Worm (Caenorhabditis elegans): ENCODE data around the gene abu-12.

abu-12 gene

ce11 chrX:496795-497194 is 39.4 kb upstream of the abu-12 start:
- TF ChIP-seq K02D7.2 (tag; optimal IDR thresholded peaks at IDR 0.05) = no peak
- no peak for TF ChIP-seq lim-6 (tag; optimal IDR thresholded peaks at IDR 0.05)
- no peak for TF ChIP-seq eyg-1 (tag; optimal IDR thresholded peaks at IDR 0.05)
- TF ChIP-seq ceh-34 (tag; optimal IDR thresholded peaks at IDR 0.05) = no peak
- no peak for TF ChIP-seq hlh-13 (GFP tag; optimal IDR thresholded peaks at IDR 0.05)
- no peak for TF ChIP-seq lin-11 (tag; optimal IDR thresholded peaks at IDR 0.05)
- no peak for TF ChIP-seq unc-86 (tag; optimal IDR thresholded peaks at IDR 0.05)
- TF ChIP-seq pros-1 (tag; optimal IDR thresholded peaks at IDR 0.05) = no peak
- TF ChIP-seq dmd-4 (tag; optimal IDR thresholded peaks at IDR 0.05; ENCODE audit: borderline replicate concordance) = no peak
- no peak for TF ChIP-seq pha-2 (tag; optimal IDR thresholded peaks at IDR 0.05)
- TF ChIP-seq ref-2 (tag; optimal IDR thresholded peaks at IDR 0.05) = no peak
- no peak for TF ChIP-seq ceh-2 (tag; optimal IDR thresholded peaks at IDR 0.05)
- TF ChIP-seq ztf-16 (tag; optimal IDR thresholded peaks at IDR 0.05) = no peak
- TF ChIP-seq odd-2 (tag; optimal IDR thresholded peaks at IDR 0.05) = no peak
- no peak for TF ChIP-seq nfya-1 (tag; optimal IDR thresholded peaks at IDR 0.05)
- no peak for TF ChIP-seq pax-1 (tag; optimal IDR thresholded peaks at IDR 0.05)
- TF ChIP-seq ceh-24 (tag; optimal IDR thresholded peaks at IDR 0.05) = no peak
- TF ChIP-seq Y22D7AL.16 (tag; optimal IDR thresholded peaks at IDR 0.05) = no peak
- TF ChIP-seq ceh-30 (tag; optimal IDR thresholded peaks at IDR 0.05) = no peak

- peak; percentile 56 for TF ChIP-seq unc-55 (GFP tag; optimal IDR thresholded peaks at IDR 0.05)
- no peak for TF ChIP-seq che-1 (tag; optimal IDR thresholded peaks at IDR 0.05)
- no peak for TF ChIP-seq fkh-10 (GFP tag; optimal IDR thresholded peaks at IDR 0.05)
- TF ChIP-seq ceh-18 (tag; optimal IDR thresholded peaks at IDR 0.05) = peak; percentile 50
- no peak for TF ChIP-seq C08G9.2 (tag; optimal IDR thresholded peaks at IDR 0.05)
- TF ChIP-seq npax-4 (tag; optimal IDR thresholded peaks at IDR 0.05) = no peak
- TF ChIP-seq syd-9 (tag; optimal IDR thresholded peaks at IDR 0.05) = no peak
Observed at ce11 chrX:492919-493318, 35.5 kb upstream of the abu-12 start, which contains the start of gene B0310.1. Gene B0310.1 (plus strand): TSS chrX:493228.

- peak; percentile 72 for TF ChIP-seq nfya-1 (tag; optimal IDR thresholded peaks at IDR 0.05)
- TF ChIP-seq pha-4 (tag; optimal IDR thresholded peaks at IDR 0.05) = no peak
- peak; percentile 86 for TF ChIP-seq Y22D7AL.16 (tag; optimal IDR thresholded peaks at IDR 0.05)
- peak; percentile 86 for TF ChIP-seq nhr-232 (tag; optimal IDR thresholded peaks at IDR 0.05)
- TF ChIP-seq ceh-19 (GFP tag; optimal IDR thresholded peaks at IDR 0.05) = peak; percentile 96
- TF ChIP-seq C38D4.7 (GFP tag; optimal IDR thresholded peaks at IDR 0.05) = peak; percentile 92
- peak; percentile 96 for TF ChIP-seq rnt-1 (tag; optimal IDR thresholded peaks at IDR 0.05)
- peak; percentile 92 for TF ChIP-seq fkh-6 (tag; optimal IDR thresholded peaks at IDR 0.05)
- TF ChIP-seq ttx-3 (tag; optimal IDR thresholded peaks at IDR 0.05) = peak; percentile 90
- peak; percentile 88 for TF ChIP-seq tbx-2 (tag; optimal IDR thresholded peaks at IDR 0.05)
- peak; percentile 89 for TF ChIP-seq fax-1 (tag; optimal IDR thresholded peaks at IDR 0.05)
- TF ChIP-seq sdc-2 (tag; optimal IDR thresholded peaks at IDR 0.05) = peak; percentile 95
- peak; percentile 91 for TF ChIP-seq C08G9.2 (tag; optimal IDR thresholded peaks at IDR 0.05)
- TF ChIP-seq ceh-48 (tag; optimal IDR thresholded peaks at IDR 0.05) = peak; percentile 78
- peak; percentile 73 for TF ChIP-seq odd-2 (tag; optimal IDR thresholded peaks at IDR 0.05)
- peak; percentile 64 for TF ChIP-seq unc-42 (tag; optimal IDR thresholded peaks at IDR 0.05)
- peak; percentile 93 for TF ChIP-seq sox-4 (tag; optimal IDR thresholded peaks at IDR 0.05)
- TF ChIP-seq dmd-4 (tag; optimal IDR thresholded peaks at IDR 0.05; ENCODE audit: borderline replicate concordance) = peak; percentile 96
- peak; percentile 64 for TF ChIP-seq zip-5 (tag; optimal IDR thresholded peaks at IDR 0.05)
- TF ChIP-seq gmeb-2 (tag; optimal IDR thresholded peaks at IDR 0.05) = peak; percentile 91
- TF ChIP-seq pqm-1 (tag; optimal IDR thresholded peaks at IDR 0.05) = peak; percentile 71
- peak; percentile 76 for TF ChIP-seq ets-4 (tag; optimal IDR thresholded peaks at IDR 0.05)
- peak; percentile 87 for TF ChIP-seq ztf-16 (tag; optimal IDR thresholded peaks at IDR 0.05)
- peak; percentile 81 for TF ChIP-seq K09A11.1 (tag; optimal IDR thresholded peaks at IDR 0.05; ENCODE audit: insufficient read depth)
- peak; percentile 91 for TF ChIP-seq T23F11.4 (GFP tag; optimal IDR thresholded peaks at IDR 0.05)
- TF ChIP-seq fkh-10 (GFP tag; optimal IDR thresholded peaks at IDR 0.05) = peak; percentile 61
- peak; percentile 92 for TF ChIP-seq hlh-6 (tag; optimal IDR thresholded peaks at IDR 0.05)
- peak; percentile 77 for TF ChIP-seq hlh-13 (GFP tag; optimal IDR thresholded peaks at IDR 0.05)
- peak; percentile 89 for TF ChIP-seq mec-3 (tag; optimal IDR thresholded peaks at IDR 0.05; ENCODE audit: borderline replicate concordance)
- peak; percentile 83 for TF ChIP-seq unc-86 (tag; optimal IDR thresholded peaks at IDR 0.05)
- peak; percentile 94 for TF ChIP-seq che-1 (tag; optimal IDR thresholded peaks at IDR 0.05)
- TF ChIP-seq syd-9 (tag; optimal IDR thresholded peaks at IDR 0.05) = peak; percentile 91
- TF ChIP-seq ceh-34 (tag; optimal IDR thresholded peaks at IDR 0.05) = peak; percentile 90
- TF ChIP-seq ceh-30 (tag; optimal IDR thresholded peaks at IDR 0.05) = no peak
- no peak for TF ChIP-seq pros-1 (tag; optimal IDR thresholded peaks at IDR 0.05)
- TF ChIP-seq pha-2 (tag; optimal IDR thresholded peaks at IDR 0.05) = peak; percentile 90
Observed at ce11 chrX:489635-490105, 32.3 kb upstream of the abu-12 start, which contains the start of gene egl-17. Gene egl-17 (plus strand): TSS chrX:489685.

Data from whole organism, late embryonic.